Worm (Caenorhabditis elegans) whole organism, mixed stage, embryonic: Measurements from ENCODE around the gene npr-32.

Source experiments
- M03D4.4 ChIP-seq: sonication (generic microtip); optimal IDR thresholded peaks from 2 replicates; lab custom pipeline; 2017; ENCODE audit warnings: mild to moderate bottlenecking, missing genetic modification characterization, missing compliant biosample characterization
- cnd-1 ChIP-seq: fragments of 200-800 bp; sonication (Bioruptor generic); optimal IDR thresholded peaks from 2 replicates; lab custom pipeline; 2018; ENCODE audit warnings: mild to moderate bottlenecking, missing genetic modification characterization, missing compliant biosample characterization
- elt-3 ChIP-seq: fragments of 150-350 bp; optimal IDR thresholded peaks from 2 replicates; lab custom pipeline; 2014; ENCODE audit warnings: missing biosample characterization, missing genetic modification characterization
- lsy-2 ChIP-seq: fragments of 150-350 bp; optimal IDR thresholded peaks from 2 replicates; lab custom pipeline; 2014; ENCODE audit warnings: missing biosample characterization, missing genetic modification characterization
- mep-1 ChIP-seq: fragments of 150-350 bp; optimal IDR thresholded peaks from 2 replicates; lab custom pipeline; 2017; ENCODE audit warnings: missing biosample characterization, missing genetic modification reagents, missing genetic modification characterization, inconsistent platforms
- nhr-12 ChIP-seq: fragments of 150-350 bp; optimal IDR thresholded peaks from 2 replicates; lab custom pipeline; 2014; ENCODE audit warnings: missing biosample characterization, missing genetic modification characterization
- nhr-237 ChIP-seq: fragments of 150-350 bp; optimal IDR thresholded peaks from 2 replicates; lab custom pipeline; 2014; ENCODE audit warnings: missing biosample characterization, missing genetic modification characterization
- nhr-28 ChIP-seq: fragments of 150-350 bp; optimal IDR thresholded peaks from 2 replicates; lab custom pipeline; 2014; ENCODE audit warnings: missing biosample characterization, missing genetic modification characterization
- unc-39 ChIP-seq: fragments of 150-350 bp; optimal IDR thresholded peaks from 2 replicates; lab custom pipeline; 2014; ENCODE audit warnings: missing biosample characterization, missing genetic modification characterization
- unc-62 ChIP-seq: fragments of 150-350 bp; optimal IDR thresholded peaks from 2 replicates; lab custom pipeline; 2014; ENCODE audit warnings: missing biosample characterization, missing genetic modification reagents, missing genetic modification characterization

DNA sequence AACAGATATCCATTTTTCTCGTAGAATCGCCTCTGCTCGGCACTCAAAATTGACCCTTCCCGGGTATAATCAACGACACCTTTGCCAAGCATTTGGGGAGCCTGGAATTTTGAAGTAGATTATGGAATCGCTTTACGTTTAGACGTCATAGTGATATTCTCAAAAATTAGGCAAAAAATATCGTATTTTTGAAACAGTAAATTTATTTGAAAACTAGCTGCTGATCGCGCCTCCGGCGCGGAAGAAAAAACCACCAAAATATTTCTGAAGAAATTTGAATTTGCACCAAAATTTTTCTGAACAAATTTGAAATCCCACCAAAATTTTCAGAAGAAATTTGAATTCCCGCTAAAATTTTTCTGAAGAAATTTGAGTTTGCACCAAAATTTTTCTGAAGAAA, 31.5 kb upstream of the npr-32 start, which contains the start of gene ZK550.6:
- TF ChIP-seq nhr-12 (tag; lab: Kevin White, UChicago) (no peak), nhr-28 (tag; lab: Kevin White, UChicago) (no peak), lsy-2 (tag; lab: Kevin White, UChicago) (no peak), unc-39 (tag; lab: Kevin White, UChicago) (no peak), mep-1 (tag; lab: Kevin White, UChicago) (no peak), nhr-237 (tag; lab: Kevin White, UChicago) (no peak), cnd-1 (tag; lab: Kevin White, UChicago) (no peak), elt-3 (tag; lab: Kevin White, UChicago) (no peak), unc-62 (GFP tag; lab: Kevin White, UChicago) (no peak), M03D4.4 (tag; lab: Kevin White, UChicago) (no peak)
